Worm (Caenorhabditis elegans): ENCODE results near the gene psme-3.

DNA sequence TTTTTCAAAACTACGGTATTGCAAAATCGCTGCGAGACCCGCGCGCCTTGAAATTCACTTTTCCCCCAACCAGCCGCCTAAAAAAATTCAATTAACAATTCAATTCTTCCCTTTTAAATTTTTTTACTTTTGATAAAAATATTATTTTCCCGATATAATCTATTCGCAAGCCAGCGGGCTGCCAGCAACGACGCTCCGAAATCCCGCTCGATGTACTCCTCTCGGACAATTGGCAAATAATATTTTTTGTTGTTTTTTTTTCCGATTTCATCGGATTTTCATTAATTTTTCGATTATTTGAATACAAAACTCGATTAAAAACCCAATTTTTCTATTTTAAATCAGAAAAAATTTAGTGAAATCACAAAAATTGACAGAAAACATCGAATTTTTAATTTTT, 47.9 kb downstream of the psme-3 start:
- TF ChIP-seq fkh-10 (GFP tag; optimal IDR thresholded peaks at IDR 0.05) (no peak), pha-4 (tag; optimal IDR thresholded peaks at IDR 0.05) (no peak), pqm-1 (tag; optimal IDR thresholded peaks at IDR 0.05) (no peak), unc-62 (GFP tag; optimal IDR thresholded peaks at IDR 0.05) (no peak), nhr-23 (tag; optimal IDR thresholded peaks at IDR 0.05) (no peak), nfya-1 (tag; optimal IDR thresholded peaks at IDR 0.05; ENCODE audit: insufficient read depth) (no peak), nhr-67 (tag; optimal IDR thresholded peaks at IDR 0.05) (no peak), nhr-25 (tag; optimal IDR thresholded peaks at IDR 0.05) (no peak), fos-1 (tag; optimal IDR thresholded peaks at IDR 0.05) (no peak), lsy-12 (tag; optimal IDR thresholded peaks at IDR 0.05) (no peak), zag-1 (tag; optimal IDR thresholded peaks at IDR 0.05) (no peak), mdl-1 (tag; optimal IDR thresholded peaks at IDR 0.05) (no peak)
